Worm (Caenorhabditis elegans) whole organism, L1 larva: ENCODE results near the gene ech-6.

ENCODE experiments used
- ama-1 ChIP-seq: fragments of 150-350 bp; optimal IDR thresholded peaks from 2 replicates; lab custom pipeline; 2014
- grh-1 ChIP-seq: fragments of 200-800 bp; sonication (Bioruptor generic); IDR thresholded peaks from 2 replicates; pipeline ENCODE4 v1.3.6; 2022; ENCODE audit warnings: missing genetic modification reagents, missing genetic modification characterization, missing compliant biosample characterization
- lin-15B ChIP-seq: fragments of 150-350 bp; sonication (generic microtip); optimal IDR thresholded peaks from 3 replicates; lab custom pipeline; 2014; ENCODE audit warnings: missing biosample characterization, missing genetic modification characterization
- pqm-1 ChIP-seq: sonication (generic microtip); optimal IDR thresholded peaks from 3 replicates; lab custom pipeline; 2017; ENCODE audit warnings: missing biosample characterization, missing genetic modification characterization

- TF ChIP-seq grh-1 (GFP tag; lab: Robert Waterston, UW) (no peak), pqm-1 (tag; lab: Kevin White, UChicago) (no peak), lin-15B (tag; lab: Kevin White, UChicago) (no peak), ama-1 (lab: Kevin White, UChicago) (no peak)
Observed at ce11 chrIII:9738954-9739353, 13.7 kb downstream of the ech-6 start, which contains the start of gene hlh-4.
